Worm (Caenorhabditis elegans): Measurements from ENCODE around the gene T08G3.11.

The T08G3.11 gene

DNA sequence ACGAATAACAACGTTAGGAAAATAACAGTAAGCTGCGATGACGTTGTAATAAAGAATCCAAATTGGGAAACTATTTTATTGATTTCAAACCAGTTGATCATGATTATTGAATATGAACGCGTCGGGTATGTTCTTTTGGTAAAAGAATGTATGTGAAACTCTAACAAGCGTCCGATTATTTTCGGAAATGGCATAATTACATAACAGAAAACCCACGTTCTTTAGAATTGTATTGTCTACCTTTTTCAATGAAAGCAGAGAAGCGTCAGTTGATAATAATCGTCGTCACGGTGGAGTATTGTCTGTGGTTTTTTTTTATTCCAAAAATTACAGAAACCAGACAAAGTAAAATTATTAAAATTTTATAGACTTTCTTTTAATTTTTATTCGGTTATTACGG, 24.1 kb downstream of the T08G3.11 start, which contains the start of gene str-14:
TSS of gene str-14 (minus strand) at position 101 of the 400 bp plus-strand sequence.
- TF ChIP-seq hmbx-1 (tag; optimal IDR thresholded peaks at IDR 0.05) (no peak), sea-1 (GFP tag; conservative IDR thresholded peaks at IDR 0.05) (no peak), aly-1 (tag; optimal IDR thresholded peaks at IDR 0.05) (no peak), flt-1 (GFP tag; IDR thresholded peaks at IDR 0.05) (no peak), tra-4 (tag; optimal IDR thresholded peaks at IDR 0.05) (no peak), ceh-13 (GFP tag; optimal IDR thresholded peaks at IDR 0.05) (no peak), ceh-36 (tag; optimal IDR thresholded peaks at IDR 0.05) (no peak), pes-1 (GFP tag; IDR thresholded peaks at IDR 0.05) (no peak), tbx-11 (GFP tag; IDR thresholded peaks at IDR 0.05) (no peak), ama-1 (optimal IDR thresholded peaks at IDR 0.05) (no peak), hnd-1 (tag; optimal IDR thresholded peaks at IDR 0.05) (no peak), tbx-37 (GFP tag; conservative IDR thresholded peaks at IDR 0.05) (no peak), F13C5.2 (tag; optimal IDR thresholded peaks at IDR 0.05) (no peak), scrt-1 (GFP tag; IDR thresholded peaks at IDR 0.05) (no peak), ets-7 (tag; optimal IDR thresholded peaks at IDR 0.05) (no peak), B0310.2 (tag; optimal IDR thresholded peaks at IDR 0.05) (no peak), hmg-4 (GFP tag; optimal IDR thresholded peaks at IDR 0.05) (no peak)

DNA sequence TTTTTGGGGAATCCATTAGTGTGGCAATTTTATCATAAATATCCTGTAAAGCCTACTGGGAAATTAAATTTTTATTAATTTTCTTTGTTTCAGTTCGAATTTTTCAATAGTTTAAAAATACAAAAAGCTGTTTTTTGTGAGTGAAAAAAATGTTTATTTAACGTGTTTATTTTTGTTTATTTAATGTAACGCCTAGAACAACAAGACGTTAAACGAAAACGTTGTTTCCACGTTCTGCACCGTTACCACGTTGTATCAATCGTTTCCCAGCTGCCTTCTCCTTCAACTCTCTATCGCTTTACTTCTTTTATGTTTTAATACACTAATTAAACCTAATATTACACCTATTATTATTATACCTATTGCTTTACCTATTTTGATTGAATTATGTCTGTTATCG, 31.4 kb downstream of the T08G3.11 start, which contains the start of gene T08G3.13:
TSS of gene T08G3.13 (plus strand) at position 301 of the 400 bp plus-strand sequence.
- TF ChIP-seq hmg-4 (GFP tag; optimal IDR thresholded peaks at IDR 0.05), result no peak
- no peak for TF ChIP-seq ceh-36 (tag; optimal IDR thresholded peaks at IDR 0.05)
- no peak for TF ChIP-seq flt-1 (GFP tag; IDR thresholded peaks at IDR 0.05)
- TF ChIP-seq scrt-1 (GFP tag; IDR thresholded peaks at IDR 0.05), result no peak
- TF ChIP-seq pes-1 (GFP tag; IDR thresholded peaks at IDR 0.05), result no peak
- TF ChIP-seq aly-1 (tag; optimal IDR thresholded peaks at IDR 0.05), result no peak
- no peak for TF ChIP-seq ets-7 (tag; optimal IDR thresholded peaks at IDR 0.05)
- TF ChIP-seq ceh-13 (GFP tag; optimal IDR thresholded peaks at IDR 0.05), result no peak
- TF ChIP-seq tbx-11 (GFP tag; IDR thresholded peaks at IDR 0.05), result no peak
- TF ChIP-seq B0310.2 (tag; optimal IDR thresholded peaks at IDR 0.05), result no peak
- no peak for TF ChIP-seq tbx-37 (GFP tag; conservative IDR thresholded peaks at IDR 0.05)
- no peak for TF ChIP-seq ama-1 (optimal IDR thresholded peaks at IDR 0.05)
- TF ChIP-seq tra-4 (tag; optimal IDR thresholded peaks at IDR 0.05), result no peak
- TF ChIP-seq sea-1 (GFP tag; conservative IDR thresholded peaks at IDR 0.05), result no peak
- TF ChIP-seq hmbx-1 (tag; optimal IDR thresholded peaks at IDR 0.05), result no peak
- TF ChIP-seq hnd-1 (tag; optimal IDR thresholded peaks at IDR 0.05), result no peak
- TF ChIP-seq F13C5.2 (tag; optimal IDR thresholded peaks at IDR 0.05), result no peak

ce11 chrV:16446191-16446590, 33.0 kb downstream of the T08G3.11 start:
- no peak for TF ChIP-seq aly-1 (tag; optimal IDR thresholded peaks at IDR 0.05)
- TF ChIP-seq hmg-4 (GFP tag; optimal IDR thresholded peaks at IDR 0.05), result no peak
- no peak for TF ChIP-seq ceh-13 (GFP tag; optimal IDR thresholded peaks at IDR 0.05)
- TF ChIP-seq ceh-36 (tag; optimal IDR thresholded peaks at IDR 0.05), result peak; percentile 69

DNA sequence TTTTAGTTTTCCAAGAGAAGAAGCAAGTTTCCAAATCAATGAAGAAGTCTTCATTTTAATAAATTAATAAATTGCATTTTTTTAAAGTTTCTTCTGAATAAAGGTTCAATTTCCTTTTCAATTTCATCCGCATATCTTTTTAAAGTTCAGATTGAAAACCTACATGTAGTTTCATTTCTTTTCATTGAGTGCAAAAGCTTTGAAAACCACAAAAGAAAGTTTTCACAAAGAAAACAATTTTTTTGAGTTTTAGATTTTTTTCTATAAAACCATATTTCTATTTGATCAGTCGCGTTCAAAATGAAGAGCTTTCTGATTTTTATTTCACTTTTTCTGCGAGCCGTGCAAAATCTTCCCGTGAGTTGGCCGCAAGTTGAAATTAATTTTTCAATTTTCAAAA, 33.5 kb downstream of the T08G3.11 start, which contains the start of gene T08G3.6:
TSS of gene T08G3.6 (plus strand) at position 301 of the 400 bp plus-strand sequence.
- no peak for TF ChIP-seq hnd-1 (tag; optimal IDR thresholded peaks at IDR 0.05)

- no peak for TF ChIP-seq sea-1 (GFP tag; conservative IDR thresholded peaks at IDR 0.05)
- TF ChIP-seq hmbx-1 (tag; optimal IDR thresholded peaks at IDR 0.05), result no peak
- no peak for TF ChIP-seq ama-1 (optimal IDR thresholded peaks at IDR 0.05)
- TF ChIP-seq scrt-1 (GFP tag; IDR thresholded peaks at IDR 0.05), result no peak
- TF ChIP-seq pes-1 (GFP tag; IDR thresholded peaks at IDR 0.05), result no peak
- TF ChIP-seq ceh-36 (tag; optimal IDR thresholded peaks at IDR 0.05), result no peak
These were observed 35.5 kb downstream of the T08G3.11 start, which contains the start of gene srh-141 for ce11 chrV:16443626-16444025. TSS of gene srh-141 (plus strand) at chrV:16443926.

- TF ChIP-seq tbx-37 (GFP tag; conservative IDR thresholded peaks at IDR 0.05) (no peak), hmbx-1 (tag; optimal IDR thresholded peaks at IDR 0.05) (no peak), sea-1 (GFP tag; conservative IDR thresholded peaks at IDR 0.05) (no peak), tra-4 (tag; optimal IDR thresholded peaks at IDR 0.05) (no peak), pes-1 (GFP tag; IDR thresholded peaks at IDR 0.05) (no peak), B0310.2 (tag; optimal IDR thresholded peaks at IDR 0.05) (no peak), scrt-1 (GFP tag; IDR thresholded peaks at IDR 0.05) (no peak), ceh-36 (tag; optimal IDR thresholded peaks at IDR 0.05) (no peak), ama-1 (optimal IDR thresholded peaks at IDR 0.05) (no peak), aly-1 (tag; optimal IDR thresholded peaks at IDR 0.05) (no peak), ceh-13 (GFP tag; optimal IDR thresholded peaks at IDR 0.05) (no peak), flt-1 (GFP tag; IDR thresholded peaks at IDR 0.05) (no peak), ets-7 (tag; optimal IDR thresholded peaks at IDR 0.05) (no peak), F13C5.2 (tag; optimal IDR thresholded peaks at IDR 0.05) (no peak), hnd-1 (tag; optimal IDR thresholded peaks at IDR 0.05) (no peak), tbx-11 (GFP tag; IDR thresholded peaks at IDR 0.05) (no peak), hmg-4 (GFP tag; optimal IDR thresholded peaks at IDR 0.05) (no peak)
These were observed 41.6 kb downstream of the T08G3.11 start, which contains the start of gene F26D2.15 for ce11 chrV:16437546-16437945. TSS of gene F26D2.15 (plus strand) at chrV:16437846.

DNA sequence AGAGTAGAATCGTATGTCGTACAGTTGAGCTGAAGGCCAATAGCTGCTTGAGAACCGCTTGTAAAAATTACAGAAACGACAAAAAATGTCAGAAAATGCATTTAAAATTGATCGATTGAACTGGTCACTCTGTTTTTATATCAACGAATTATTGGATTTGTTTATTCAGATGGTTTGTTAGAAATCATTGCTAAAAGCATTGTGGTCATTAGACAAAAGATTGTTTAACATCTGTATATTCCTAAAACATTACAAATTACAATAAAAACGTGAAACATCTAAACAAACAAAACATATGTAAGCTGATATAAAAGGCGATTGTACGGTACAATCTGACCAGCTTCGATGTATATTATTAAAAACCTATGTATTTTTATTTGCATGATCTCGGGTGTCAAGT, 43.7 kb downstream of the T08G3.11 start, which contains the start of the genes F26D2.13 and F26D2.14:
TSS of gene F26D2.13 (minus strand) at position 101 of the 400 bp plus-strand sequence.
TSS of gene F26D2.14 (plus strand) at position 346 of the 400 bp plus-strand sequence.
- TF ChIP-seq flt-1 (GFP tag; IDR thresholded peaks at IDR 0.05), result no peak
- TF ChIP-seq tra-4 (tag; optimal IDR thresholded peaks at IDR 0.05), result no peak
- no peak for TF ChIP-seq aly-1 (tag; optimal IDR thresholded peaks at IDR 0.05)
- TF ChIP-seq hnd-1 (tag; optimal IDR thresholded peaks at IDR 0.05), result no peak
- no peak for TF ChIP-seq scrt-1 (GFP tag; IDR thresholded peaks at IDR 0.05)
- TF ChIP-seq ceh-36 (tag; optimal IDR thresholded peaks at IDR 0.05), result no peak

DNA sequence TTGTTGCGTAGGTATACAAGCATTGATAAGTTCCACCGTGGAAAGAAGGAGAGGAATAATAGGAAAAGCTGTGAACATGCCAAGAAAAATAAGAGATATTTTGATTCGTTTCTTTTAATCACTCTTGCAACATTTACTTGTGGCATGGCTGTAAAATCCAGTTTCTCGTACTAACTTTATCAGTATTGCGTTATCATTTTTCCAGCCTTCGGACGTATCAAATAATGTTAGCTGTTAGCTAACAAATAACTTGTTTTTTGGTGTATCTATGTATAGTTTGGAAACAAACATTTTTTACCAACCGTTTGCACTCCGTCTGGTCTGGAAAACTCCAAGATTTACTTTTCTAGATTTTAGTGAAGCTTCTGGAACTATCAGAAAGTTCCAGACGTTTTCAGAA, 45.7 kb downstream of the T08G3.11 start, which contains the start of gene clec-234:
TSS of gene clec-234 (minus strand) at position 101 of the 400 bp plus-strand sequence.
- TF ChIP-seq B0310.2 (tag; optimal IDR thresholded peaks at IDR 0.05) (no peak), tbx-37 (GFP tag; conservative IDR thresholded peaks at IDR 0.05) (no peak), hmg-4 (GFP tag; optimal IDR thresholded peaks at IDR 0.05) (no peak), tbx-11 (GFP tag; IDR thresholded peaks at IDR 0.05) (no peak), ceh-36 (tag; optimal IDR thresholded peaks at IDR 0.05) (no peak), ets-7 (tag; optimal IDR thresholded peaks at IDR 0.05) (no peak), hmbx-1 (tag; optimal IDR thresholded peaks at IDR 0.05) (no peak)
